Fruit fly (Drosophila melanogaster) Kc167 (cell line): Measurements from ENCODE around the gene Dlg5.

Experiments used
- Myc ChIP-seq: fragments of >200 bp; optimal IDR thresholded peaks from 2 replicates; lab custom pipeline; 2017; ENCODE audit warnings: missing external identifiers
- Sin3A ChIP-seq: fragments of >200 bp; optimal IDR thresholded peaks from 2 replicates; lab custom pipeline; 2018; ENCODE audit warnings: missing external identifiers
- h ChIP-seq: fragments of >200 bp; optimal IDR thresholded peaks from 3 replicates; lab custom pipeline; 2018; ENCODE audit warnings: missing external identifiers
- insv ChIP-seq: fragments of >200 bp; optimal IDR thresholded peaks from 3 replicates; lab custom pipeline; 2018; ENCODE audit warnings: missing external identifiers
- psq ChIP-seq: fragments of >200 bp; optimal IDR thresholded peaks from 2 replicates; lab custom pipeline; 2017; ENCODE audit warnings: missing external identifiers
- ttk ChIP-seq: sonication (Bioruptor generic); optimal IDR thresholded peaks from 2 replicates; lab custom pipeline; 2017; ENCODE audit warnings: missing external identifiers

The Dlg5 gene

dm6 chr2L:11516526-11517441 is at the start of gene Dlg5, which contains the start of gene CG4970:
TSS of gene Dlg5 (minus strand) at chr2L:11517081.
TSS of gene CG4970 (plus strand) at chr2L:11517391.
- TF ChIP-seq ttk (no peak), h (lab: Kevin White, UChicago) (no peak), psq (lab: Kevin White, UChicago) (no peak), Myc (lab: Kevin White, UChicago) (no peak), Sin3A (lab: Kevin White, UChicago) (no peak)

dm6 chr2L:11553825-11554224 is 36.9 kb upstream of the Dlg5 start:
- TF ChIP-seq ttk = no peak
- no peak for TF ChIP-seq Myc (lab: Kevin White, UChicago)
- TF ChIP-seq psq (lab: Kevin White, UChicago) = no peak
- TF ChIP-seq h (lab: Kevin White, UChicago) = no peak
- no peak for TF ChIP-seq Sin3A (lab: Kevin White, UChicago)
- no peak for TF ChIP-seq insv (lab: Kevin White, UChicago)

dm6 chr2L:11535845-11536244 is 19.0 kb upstream of the Dlg5 start, which contains the start of gene CG43438:
TSS of gene CG43438 (plus strand) at chr2L:11536145.
- TF ChIP-seq Myc (lab: Kevin White, UChicago) (no peak), insv (lab: Kevin White, UChicago) (no peak), psq (lab: Kevin White, UChicago) (no peak), ttk (no peak), h (lab: Kevin White, UChicago) (no peak), Sin3A (lab: Kevin White, UChicago) (no peak)

- TF ChIP-seq h (lab: Kevin White, UChicago) = no peak
- TF ChIP-seq insv (lab: Kevin White, UChicago) = no peak
- no peak for TF ChIP-seq psq (lab: Kevin White, UChicago)
- no peak for TF ChIP-seq ttk
- no peak for TF ChIP-seq Myc (lab: Kevin White, UChicago)
- no peak for TF ChIP-seq Sin3A (lab: Kevin White, UChicago)
These were observed 14.6 kb upstream of the Dlg5 start, which contains the start of gene CG34162 for dm6 chr2L:11531520-11531919. TSS of gene CG34162 (plus strand) at chr2L:11531820.

- TF ChIP-seq insv (lab: Kevin White, UChicago) (no peak), psq (lab: Kevin White, UChicago) (no peak), Myc (lab: Kevin White, UChicago) (no peak), h (lab: Kevin White, UChicago) (no peak), ttk (no peak), Sin3A (lab: Kevin White, UChicago) (no peak)
These were observed 14.1 kb upstream of the Dlg5 start, which contains the start of gene CG31706 for dm6 chr2L:11530952-11531351. TSS of gene CG31706 (minus strand) at chr2L:11531052.

dm6 chr2L:11528129-11528589 is 11.3 kb upstream of the Dlg5 start, which contains the start of gene CG31705:
TSS of gene CG31705 (minus strand) at chr2L:11528205.
- TF ChIP-seq Myc (lab: Kevin White, UChicago) (no peak), h (lab: Kevin White, UChicago) (no peak), insv (lab: Kevin White, UChicago) (no peak), psq (lab: Kevin White, UChicago) (no peak), ttk (no peak), Sin3A (lab: Kevin White, UChicago) (no peak)

- TF ChIP-seq h (lab: Kevin White, UChicago) (no peak), Myc (lab: Kevin White, UChicago) (no peak), ttk (no peak), insv (lab: Kevin White, UChicago) (no peak), psq (lab: Kevin White, UChicago) (no peak), Sin3A (lab: Kevin White, UChicago) (no peak)
These were observed 5.8 kb upstream of the Dlg5 start, which contains the start of gene CG43153 for dm6 chr2L:11522676-11523075. TSS of gene CG43153 (minus strand) at chr2L:11522776.

- no peak for TF ChIP-seq insv (lab: Kevin White, UChicago)
- TF ChIP-seq ttk = no peak
- no peak for TF ChIP-seq h (lab: Kevin White, UChicago)
- no peak for TF ChIP-seq Sin3A (lab: Kevin White, UChicago)
- no peak for TF ChIP-seq Myc (lab: Kevin White, UChicago)
- no peak for TF ChIP-seq psq (lab: Kevin White, UChicago)
These were observed 4.3 kb upstream of the Dlg5 start, which contains the start of gene CG14930 for dm6 chr2L:11521185-11521584. TSS of gene CG14930 (minus strand) at chr2L:11521285.

dm6 chr2L:11519532-11519931 is 2.7 kb upstream of the Dlg5 start, which contains the start of gene CG14929:
TSS of gene CG14929 (plus strand) at chr2L:11519832.
- TF ChIP-seq Sin3A (lab: Kevin White, UChicago) (no peak), h (lab: Kevin White, UChicago) (no peak), Myc (lab: Kevin White, UChicago) (no peak), psq (lab: Kevin White, UChicago) (no peak), ttk (no peak), insv (lab: Kevin White, UChicago) (no peak)

- TF ChIP-seq insv (lab: Kevin White, UChicago) (no peak), Myc (lab: Kevin White, UChicago) (no peak), ttk (no peak), h (lab: Kevin White, UChicago) (no peak), psq (lab: Kevin White, UChicago) (no peak), Sin3A (lab: Kevin White, UChicago) (no peak)
These were observed 11.8 kb downstream of the Dlg5 start for dm6 chr2L:11504896-11505569.

- TF ChIP-seq insv (lab: Kevin White, UChicago) (no peak), h (lab: Kevin White, UChicago) (no peak), ttk (no peak), Myc (lab: Kevin White, UChicago) (no peak), psq (lab: Kevin White, UChicago) (no peak), Sin3A (lab: Kevin White, UChicago) (no peak)
These were observed 14.2 kb downstream of the Dlg5 start for dm6 chr2L:11502698-11503097.
